Fruit fly (Drosophila melanogaster) whole organism, embryonic: ENCODE data around the gene Fbw5.
A peak's percentile ranks its signal among the peaks of the same experiment; 100 is the strongest.

Experiments used
- ATbp ChIP-seq: fragments of 200-800 bp; sonication (Bioruptor generic); optimal IDR thresholded peaks from 2 replicates; lab custom pipeline; 2017; ENCODE audit warnings: missing biosample characterization, mild to moderate bottlenecking, missing genetic modification characterization, missing genetic modification reagents
- Antp ChIP-seq: fragments of 200-800 bp; sonication (Bioruptor generic); optimal IDR thresholded peaks from 3 replicates; lab custom pipeline; 2016; ENCODE audit warnings: missing biosample characterization, missing genetic modification characterization
- Asciz ChIP-seq: fragments of 200-800 bp; sonication (Bioruptor generic); optimal IDR thresholded peaks from 2 replicates; lab custom pipeline; 2017; ENCODE audit warnings: missing biosample characterization, mild to moderate bottlenecking, missing genetic modification characterization, missing genetic modification reagents
- B-H1 ChIP-seq: fragments of 200-800 bp; sonication (Bioruptor generic); IDR thresholded peaks from 3 replicates; pipeline ENCODE4 v1.3.6; 2022; ENCODE audit warnings: missing biosample characterization, missing genetic modification characterization
- BtbVII ChIP-seq: fragments of 200-800 bp; sonication (Bioruptor generic); optimal IDR thresholded peaks from 3 replicates; lab custom pipeline; 2017; ENCODE audit warnings: missing biosample characterization, mild to moderate bottlenecking, missing genetic modification characterization
- CG1024 ChIP-seq: fragments of 200-800 bp; sonication (Bioruptor generic); IDR thresholded peaks from 2 replicates; pipeline ENCODE4 v1.3.6; 2022; ENCODE audit warnings: missing biosample characterization, missing genetic modification characterization
- CG10565 ChIP-seq: fragments of 200-800 bp; sonication (Bioruptor generic); optimal IDR thresholded peaks from 3 replicates; lab custom pipeline; 2016; ENCODE audit warnings: missing biosample characterization, mild to moderate bottlenecking, missing genetic modification characterization
- CG11723 ChIP-seq: fragments of 200-800 bp; sonication (Bioruptor generic); optimal IDR thresholded peaks from 2 replicates; lab custom pipeline; 2017; ENCODE audit warnings: missing biosample characterization, mild to moderate bottlenecking, missing genetic modification characterization
- CG12155 ChIP-seq: fragments of 200-800 bp; sonication (Bioruptor generic); optimal IDR thresholded peaks from 3 replicates; lab custom pipeline; 2016; ENCODE audit warnings: missing biosample characterization, missing genetic modification characterization
- CG12299 ChIP-seq: fragments of 200-800 bp; sonication (Bioruptor generic); optimal IDR thresholded peaks from 2 replicates; lab custom pipeline; 2018; ENCODE audit warnings: missing biosample characterization, mild to moderate bottlenecking, missing genetic modification characterization
- CG12942 ChIP-seq: fragments of 200-800 bp; sonication (Bioruptor generic); optimal IDR thresholded peaks from 3 replicates; lab custom pipeline; 2016; ENCODE audit warnings: missing biosample characterization, missing genetic modification characterization
- CG13424 ChIP-seq: fragments of 200-800 bp; sonication (Bioruptor generic); optimal IDR thresholded peaks from 2 replicates; lab custom pipeline; 2019; ENCODE audit warnings: missing biosample characterization, mild to moderate bottlenecking, missing genetic modification characterization, moderate library complexity
- CG14710 ChIP-seq: fragments of 200-800 bp; sonication (Bioruptor generic); optimal IDR thresholded peaks from 3 replicates; lab custom pipeline; 2019; ENCODE audit warnings: missing biosample characterization, mild to moderate bottlenecking, missing genetic modification characterization, moderate library complexity
- CG16815 ChIP-seq: fragments of 200-800 bp; sonication (Bioruptor generic); optimal IDR thresholded peaks from 3 replicates; lab custom pipeline; 2017; ENCODE audit warnings: missing biosample characterization, mild to moderate bottlenecking, missing genetic modification characterization
- CG17359 ChIP-seq: fragments of 200-800 bp; sonication (Bioruptor generic); optimal IDR thresholded peaks from 3 replicates; lab custom pipeline; 2018; ENCODE audit warnings: missing biosample characterization, mild to moderate bottlenecking, missing genetic modification characterization, moderate library complexity
- CG33557 ChIP-seq: fragments of 200-800 bp; sonication (Bioruptor generic); optimal IDR thresholded peaks from 2 replicates; lab custom pipeline; 2019; ENCODE audit warnings: missing biosample characterization, mild to moderate bottlenecking, missing genetic modification characterization, moderate library complexity
- CG4730 ChIP-seq: fragments of 200-800 bp; sonication (Bioruptor generic); IDR thresholded peaks from 2 replicates; pipeline ENCODE4 v1.3.6; 2022; ENCODE audit warnings: missing biosample characterization, missing genetic modification characterization
- CG4820 ChIP-seq: fragments of 200-800 bp; sonication (Bioruptor generic); optimal IDR thresholded peaks from 3 replicates; lab custom pipeline; 2016; ENCODE audit warnings: missing biosample characterization, missing genetic modification characterization
- CG5953 ChIP-seq: fragments of 200-800 bp; sonication (Bioruptor generic); IDR thresholded peaks from 2 replicates; pipeline ENCODE4 v1.3.6; 2022; ENCODE audit warnings: missing biosample characterization, missing genetic modification characterization
- CG6175 ChIP-seq: fragments of 200-800 bp; sonication (Bioruptor generic); IDR thresholded peaks from 3 replicates; pipeline ENCODE4 v1.3.6; 2022; ENCODE audit warnings: missing biosample characterization, missing genetic modification characterization
- CG6683 ChIP-seq: fragments of 200-800 bp; sonication (Bioruptor generic); optimal IDR thresholded peaks from 2 replicates; lab custom pipeline; 2017; ENCODE audit warnings: missing biosample characterization, mild to moderate bottlenecking, missing genetic modification characterization, missing genetic modification reagents
- CG6791 ChIP-seq: fragments of 200-800 bp; sonication (Bioruptor generic); IDR thresholded peaks from 3 replicates; pipeline ENCODE4 v1.3.6; 2022; ENCODE audit warnings: missing biosample characterization, missing genetic modification characterization; ENCODE audit not compliant: partially characterized antibody
- CG7745 ChIP-seq: fragments of 200-800 bp; sonication (Bioruptor generic); optimal IDR thresholded peaks from 2 replicates; lab custom pipeline; 2018; ENCODE audit warnings: missing biosample characterization, mild to moderate bottlenecking, missing genetic modification characterization, moderate library complexity
- CG8944 ChIP-seq: fragments of 200-800 bp; sonication (Bioruptor generic); optimal IDR thresholded peaks from 3 replicates; lab custom pipeline; 2016; ENCODE audit warnings: missing biosample characterization, missing genetic modification characterization
- CoRest ChIP-seq: fragments of 200-800 bp; sonication (Bioruptor generic); optimal IDR thresholded peaks from 3 replicates; lab custom pipeline; 2018; ENCODE audit warnings: missing biosample characterization, mild to moderate bottlenecking, missing genetic modification characterization, moderate library complexity
- D ChIP-seq, 2 experiments: fragments of 200-800 bp in 1 of 2; fragments of >200 bp in 1 of 2; sonication (Bioruptor generic) in 1 of 2; optimal IDR thresholded peaks; 2 replicates in 1 of 2; 3 replicates in 1 of 2; lab custom pipeline; 2017; ENCODE audit warnings: mild to moderate bottlenecking in 1 of 2, missing biosample characterization in 1 of 2, missing genetic modification characterization in 1 of 2, missing genetic modification reagents in 1 of 2
- D19A ChIP-seq: fragments of 200-800 bp; optimal IDR thresholded peaks from 3 replicates; lab custom pipeline; 2019; ENCODE audit warnings: missing biosample characterization, mild to moderate bottlenecking, missing genetic modification characterization, moderate library complexity
- Dbx ChIP-seq: fragments of 200-800 bp; sonication (Bioruptor generic); IDR thresholded peaks from 3 replicates; pipeline ENCODE4 v1.3.6; 2022; ENCODE audit warnings: missing biosample characterization, missing genetic modification characterization
- Gsc ChIP-seq: fragments of 200-800 bp; sonication (Bioruptor generic); IDR thresholded peaks from 2 replicates; pipeline ENCODE4 v1.3.6; 2022; ENCODE audit warnings: missing biosample characterization, missing genetic modification characterization
- Hr39 ChIP-seq: fragments of >200 bp; optimal IDR thresholded peaks from 2 replicates; lab custom pipeline; 2017
- Lim3 ChIP-seq: fragments of 200-800 bp; sonication (Bioruptor generic); IDR thresholded peaks from 2 replicates; pipeline ENCODE4 v1.3.6; 2022; ENCODE audit warnings: missing biosample characterization, missing genetic modification characterization
- Mad ChIP-seq: fragments of 200-800 bp; sonication (Bioruptor generic); optimal IDR thresholded peaks from 2 replicates; lab custom pipeline; 2016; ENCODE audit warnings: missing biosample characterization, missing genetic modification characterization
- NC2α ChIP-seq: fragments of 200-800 bp; sonication (Bioruptor generic); optimal IDR thresholded peaks from 2 replicates; lab custom pipeline; 2016; ENCODE audit warnings: missing biosample characterization, missing genetic modification characterization
- Nf-YC ChIP-seq: fragments of 200-800 bp; optimal IDR thresholded peaks from 3 replicates; lab custom pipeline; 2019; ENCODE audit warnings: missing biosample characterization, mild to moderate bottlenecking, missing genetic modification characterization, moderate library complexity
- Sox102F ChIP-seq: fragments of 200-800 bp; sonication (Bioruptor generic); optimal IDR thresholded peaks from 2 replicates; lab custom pipeline; 2018; ENCODE audit warnings: missing biosample characterization, mild to moderate bottlenecking, missing genetic modification characterization, moderate library complexity
- Taf1 ChIP-seq: fragments of 200-800 bp; sonication (Bioruptor generic); IDR thresholded peaks from 2 replicates; pipeline ENCODE4 v1.3.6; 2022; ENCODE audit warnings: missing biosample characterization, missing genetic modification characterization
- bab2 ChIP-seq: fragments of 200-800 bp; sonication (Bioruptor generic); optimal IDR thresholded peaks from 2 replicates; lab custom pipeline; 2016; ENCODE audit warnings: missing biosample characterization, missing genetic modification characterization
- cad ChIP-seq: fragments of >200 bp; optimal IDR thresholded peaks from 2 replicates; lab custom pipeline; 2017; ENCODE audit warnings: missing biosample characterization, missing genetic modification characterization
- dati ChIP-seq: fragments of 200-800 bp; sonication (Bioruptor generic); IDR thresholded peaks from 2 replicates; pipeline ENCODE4 v1.3.6; 2022; ENCODE audit warnings: missing biosample characterization, missing genetic modification characterization
- dysf ChIP-seq: fragments of 200-800 bp; sonication (Bioruptor generic); IDR thresholded peaks from 3 replicates; pipeline ENCODE4 v1.3.6; 2022; ENCODE audit warnings: missing biosample characterization, missing genetic modification characterization
- esg ChIP-seq: fragments of 200-800 bp; sonication (Bioruptor generic); conservative IDR thresholded peaks from 2 replicates; pipeline ENCODE4 v1.3.6; 2022; ENCODE audit warnings: missing biosample characterization, missing genetic modification characterization
- gem ChIP-seq: fragments of 200-800 bp; sonication (Bioruptor generic); optimal IDR thresholded peaks from 2 replicates; lab custom pipeline; 2019; ENCODE audit warnings: missing biosample characterization, mild to moderate bottlenecking, missing genetic modification characterization, moderate library complexity
- gt ChIP-seq: fragments of 200-800 bp; sonication (Bioruptor generic); IDR thresholded peaks from 2 replicates; pipeline ENCODE4 v1.3.6; 2022; ENCODE audit warnings: missing biosample characterization, missing genetic modification characterization
- hth ChIP-seq: fragments of >200 bp; optimal IDR thresholded peaks from 2 replicates; lab custom pipeline; 2017; ENCODE audit warnings: inconsistent platforms
- pnt ChIP-seq: fragments of 200-800 bp; sonication (Bioruptor generic); optimal IDR thresholded peaks from 3 replicates; lab custom pipeline; 2016; ENCODE audit warnings: missing biosample characterization, missing genetic modification characterization
- sc ChIP-seq, 3 experiments: fragments of >200 bp in 2 of 3; fragments of 200-800 bp in 1 of 3; sonication (Bioruptor generic) in 1 of 3; optimal IDR thresholded peaks; 2 replicates in 2 of 3; 3 replicates in 1 of 3; lab custom pipeline; 2017; ENCODE audit warnings: mild to moderate bottlenecking in 1 of 3, missing biosample characterization in 1 of 3, missing genetic modification characterization in 1 of 3, missing genetic modification reagents in 1 of 3
- sens ChIP-seq: fragments of 200-800 bp; sonication (Bioruptor generic); peaks from one replicate; lab custom pipeline; 2016; ENCODE audit warnings: missing biosample characterization, missing genetic modification characterization
- sna ChIP-seq: fragments of 200-800 bp; sonication (Bioruptor generic); IDR thresholded peaks from 2 replicates; pipeline ENCODE4 v1.3.6; 2022; ENCODE audit warnings: missing biosample characterization, missing genetic modification characterization; ENCODE audit not compliant: partially characterized antibody
- sr ChIP-seq: fragments of 200-800 bp; sonication (Bioruptor generic); IDR thresholded peaks from 3 replicates; pipeline ENCODE4 v1.3.6; 2022; ENCODE audit warnings: missing biosample characterization, missing genetic modification characterization
- tna ChIP-seq: fragments of 200-800 bp; sonication (Bioruptor generic); IDR thresholded peaks from 2 replicates; pipeline ENCODE4 v1.3.6; 2022; ENCODE audit warnings: missing biosample characterization, missing genetic modification characterization; ENCODE audit not compliant: partially characterized antibody

Fbw5 gene

DNA sequence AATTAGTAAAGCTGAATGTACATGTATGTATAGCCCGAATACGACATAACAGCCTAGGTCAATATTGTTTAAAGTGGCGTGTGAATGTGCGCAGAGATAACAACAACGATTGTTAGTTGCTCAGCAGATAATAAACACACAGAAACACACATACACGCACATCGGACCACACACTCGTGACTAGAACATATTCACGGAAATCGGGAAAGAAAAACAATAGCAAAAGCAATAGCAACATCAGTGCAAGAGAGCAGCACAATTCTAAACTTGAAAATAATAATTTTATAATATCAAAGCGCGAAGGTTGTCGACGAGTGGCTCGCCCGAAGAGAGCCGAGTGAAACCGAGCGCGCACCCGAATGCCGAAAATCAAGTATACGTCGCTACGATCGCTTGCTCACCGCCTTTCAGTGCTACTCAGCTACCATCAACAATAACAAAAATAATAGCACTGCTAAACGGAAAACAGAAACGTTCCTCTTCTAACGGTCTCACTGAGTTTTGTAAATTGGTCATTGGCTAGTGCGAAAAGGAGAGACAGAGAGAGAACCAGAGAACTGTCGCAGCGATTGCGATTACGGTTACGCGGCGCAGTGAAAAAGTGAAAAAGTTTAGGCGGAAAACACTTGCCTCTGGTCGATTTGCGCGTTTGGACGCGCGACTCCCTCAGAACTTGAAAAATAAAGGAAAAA lies 17.3 kb upstream of the Fbw5 start (continued):
- TF ChIP-seq dysf (GFP tag; lab: Robert Waterston, UW), result no peak
- no peak for TF ChIP-seq CG16815 (GFP tag; lab: Kevin White, UChicago)
- no peak for TF ChIP-seq pnt (GFP tag; lab: Kevin White, UChicago)
- TF ChIP-seq Taf1 (GFP tag; lab: Robert Waterston, UW), result no peak
- no peak for TF ChIP-seq sna (GFP tag; lab: Robert Waterston, UW)
- TF ChIP-seq CG12299, result no peak
- TF ChIP-seq hth, result no peak
- peak; percentile 1 for TF ChIP-seq Sox102F
- TF ChIP-seq bab2, result no peak
- no peak for TF ChIP-seq Gsc (GFP tag; lab: Robert Waterston, UW)
- no peak for TF ChIP-seq NC2α
- TF ChIP-seq ATbp (GFP tag; lab: Kevin White, UChicago), result no peak
- no peak for TF ChIP-seq CG1024 (GFP tag; lab: Robert Waterston, UW)
- TF ChIP-seq BtbVII (GFP tag; lab: Kevin White, UChicago), result no peak
- no peak for TF ChIP-seq B-H1 (GFP tag; lab: Robert Waterston, UW)
- peak; percentile 83 for TF ChIP-seq sens (GFP tag; lab: Kevin White, UChicago)
- TF ChIP-seq CG4820, result no peak
- peak; percentile 19 for TF ChIP-seq gem
- no peak for TF ChIP-seq CG11723
- TF ChIP-seq CG5953 (GFP tag; lab: Robert Waterston, UW), result no peak
- TF ChIP-seq CG33557 (GFP tag; lab: Kevin White, UChicago), result peak; percentile 36
- TF ChIP-seq CG6175 (GFP tag; lab: Robert Waterston, UW), result no peak
- TF ChIP-seq dati (GFP tag; lab: Robert Waterston, UW), result no peak
- peak; percentile 27 for TF ChIP-seq CG12155
- TF ChIP-seq cad (GFP tag; lab: Kevin White, UChicago), result no peak
- no peak for TF ChIP-seq D19A (tag; lab: Kevin White, UChicago)
- TF ChIP-seq CG4730 (GFP tag; lab: Robert Waterston, UW), result no peak
- TF ChIP-seq Mad, result no peak
- no peak for TF ChIP-seq CG6683 (GFP tag; lab: Kevin White, UChicago)
- TF ChIP-seq CG13424 (tag; lab: Kevin White, UChicago), result peak; percentile 7
- no peak for TF ChIP-seq CoRest (tag; lab: Kevin White, UChicago)
- no peak for TF ChIP-seq CG10565 (GFP tag; lab: Kevin White, UChicago)
- no peak for TF ChIP-seq D (optimal IDR thresholded peaks at IDR 0.05; lab: Kevin White, UChicago)
- TF ChIP-seq D (GFP tag; optimal IDR thresholded peaks at IDR 0.05; lab: Kevin White, UChicago), result no peak
- TF ChIP-seq CG14710 (tag; lab: Kevin White, UChicago), result no peak
- no peak for TF ChIP-seq CG17359 (tag; lab: Kevin White, UChicago)
- no peak for TF ChIP-seq sr
- TF ChIP-seq CG12942 (GFP tag; lab: Kevin White, UChicago), result no peak
- no peak for TF ChIP-seq gt (GFP tag; lab: Robert Waterston, UW)
- TF ChIP-seq CG6791, result 0 out of 3 replicates have a peak, but pooled peaks have one; percentile 13
- no peak for TF ChIP-seq sc (optimal IDR thresholded peaks at IDR 0.05; lab: Kevin White, UChicago)
- no peak for TF ChIP-seq sc (GFP tag; optimal IDR thresholded peaks at IDR 0.05; lab: Kevin White, UChicago)
- no peak for TF ChIP-seq Antp (GFP tag; lab: Kevin White, UChicago)
- TF ChIP-seq CG7745 (tag; lab: Kevin White, UChicago), result no peak
- TF ChIP-seq Hr39 (lab: Kevin White, UChicago), result no peak
- no peak; the same call in 2 of the 3 replicates for TF ChIP-seq Dbx (GFP tag; lab: Robert Waterston, UW)
- TF ChIP-seq Lim3 (GFP tag; lab: Robert Waterston, UW), result no peak
- no peak for TF ChIP-seq Asciz (GFP tag; lab: Kevin White, UChicago)
- no peak for TF ChIP-seq esg (GFP tag; lab: Robert Waterston, UW)
- no peak for TF ChIP-seq tna (GFP tag; lab: Robert Waterston, UW)
- TF ChIP-seq Nf-YC (tag; lab: Kevin White, UChicago), result peak; percentile 57
- TF ChIP-seq CG8944, result no peak
